Worm (Caenorhabditis elegans): ENCODE data around the gene Y25C1A.2.

DNA sequence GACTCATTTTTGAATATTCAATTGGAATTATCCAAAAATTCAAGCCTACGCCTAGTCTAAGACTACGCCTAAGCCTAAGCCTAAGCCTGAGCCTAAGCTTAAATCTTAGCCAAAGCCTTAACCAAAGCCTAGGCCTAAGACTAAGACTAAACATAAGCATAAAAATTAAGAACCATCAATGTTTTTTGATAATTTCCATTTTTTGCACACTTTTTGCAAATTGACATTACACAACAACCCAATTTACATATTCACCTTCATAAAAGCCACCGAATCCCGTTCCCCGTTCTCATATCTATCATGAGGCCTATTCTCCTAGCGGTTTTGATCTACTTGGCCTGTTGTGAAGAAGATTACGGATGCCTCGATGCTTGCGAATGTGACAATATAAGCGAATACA lies 5.1 kb downstream of the Y25C1A.2 start, which contains the start of gene T10D4.7:
- TF ChIP-seq ref-1 (GFP tag; conservative IDR thresholded peaks at IDR 0.05) (no peak), flt-1 (GFP tag; IDR thresholded peaks at IDR 0.05) (no peak), med-1 (GFP tag; optimal IDR thresholded peaks at IDR 0.05; ENCODE audit: insufficient read depth) (no peak), ztf-23 (GFP tag; IDR thresholded peaks at IDR 0.05) (no peak), klf-2 (GFP tag; conservative IDR thresholded peaks at IDR 0.05) (no peak), tab-1 (GFP tag; IDR thresholded peaks at IDR 0.05) (no peak), ztf-29 (GFP tag; IDR thresholded peaks at IDR 0.05) (no peak), T22C8.4 (GFP tag; IDR thresholded peaks at IDR 0.05) (no peak)

All from whole organism, midembryonic.